Fruit fly (Drosophila melanogaster) whole organism, embryonic: Measurements from ENCODE around the gene Rok.

ENCODE experiments used
- Antp ChIP-seq: fragments of 200-800 bp; sonication (Bioruptor generic); optimal IDR thresholded peaks from 3 replicates; lab custom pipeline; 2016; ENCODE audit warnings: missing biosample characterization, missing genetic modification characterization
- B-H1 ChIP-seq: fragments of 200-800 bp; sonication (Bioruptor generic); IDR thresholded peaks from 3 replicates; pipeline ENCODE4 v1.3.6; 2022; ENCODE audit warnings: missing biosample characterization, missing genetic modification characterization
- CG10321 ChIP-seq: fragments of 200-800 bp; sonication (Bioruptor generic); IDR thresholded peaks from 2 replicates; pipeline ENCODE4 v1.3.6; 2022; ENCODE audit warnings: missing biosample characterization, missing genetic modification characterization
- CG11247 ChIP-seq: fragments of 200-800 bp; sonication (Bioruptor generic); IDR thresholded peaks from 2 replicates; pipeline ENCODE4 v1.3.6; 2022; ENCODE audit warnings: missing biosample characterization, missing genetic modification characterization
- CG11695 ChIP-seq: fragments of 200-800 bp; sonication (Bioruptor generic); IDR thresholded peaks from 3 replicates; pipeline ENCODE4 v1.3.6; 2022; ENCODE audit warnings: missing biosample characterization, missing genetic modification characterization
- CG12236 ChIP-seq: fragments of 200-800 bp; sonication (Bioruptor generic); optimal IDR thresholded peaks from 2 replicates; lab custom pipeline; 2016; ENCODE audit warnings: missing biosample characterization, missing genetic modification characterization
- CG1233 ChIP-seq: fragments of 200-800 bp; sonication (Bioruptor generic); optimal IDR thresholded peaks from 4 replicates; lab custom pipeline; 2018; ENCODE audit warnings: missing biosample characterization, mild to moderate bottlenecking, missing genetic modification characterization
- CG12942 ChIP-seq: fragments of 200-800 bp; sonication (Bioruptor generic); optimal IDR thresholded peaks from 3 replicates; lab custom pipeline; 2016; ENCODE audit warnings: missing biosample characterization, missing genetic modification characterization
- CG13894 ChIP-seq: fragments of 200-800 bp; sonication (Bioruptor generic); optimal IDR thresholded peaks from 3 replicates; lab custom pipeline; 2018; ENCODE audit warnings: missing biosample characterization, mild to moderate bottlenecking, missing genetic modification characterization, moderate library complexity
- CG14965 ChIP-seq: fragments of 200-800 bp; sonication (Bioruptor generic); optimal IDR thresholded peaks from 2 replicates; lab custom pipeline; 2016; ENCODE audit warnings: missing biosample characterization, missing genetic modification characterization, borderline replicate concordance
- CG16779 ChIP-seq: fragments of 200-800 bp; sonication (Bioruptor generic); IDR thresholded peaks from 2 replicates; pipeline ENCODE4 v1.3.6; 2022; ENCODE audit warnings: missing biosample characterization, missing genetic modification characterization
- CG17186 ChIP-seq: fragments of 200-800 bp; sonication (Bioruptor generic); optimal IDR thresholded peaks from 3 replicates; lab custom pipeline; 2017; ENCODE audit warnings: missing biosample characterization, missing genetic modification reagents, missing genetic modification characterization
- CG18599 ChIP-seq: fragments of 200-800 bp; sonication (Bioruptor generic); optimal IDR thresholded peaks from 3 replicates; lab custom pipeline; 2017; ENCODE audit warnings: missing biosample characterization, missing genetic modification characterization, mild to moderate bottlenecking, moderate library complexity, missing genetic modification reagents
- CG2120 ChIP-seq: fragments of 200-800 bp; sonication (Bioruptor generic); optimal IDR thresholded peaks from 3 replicates; lab custom pipeline; 2016; ENCODE audit warnings: missing biosample characterization, missing genetic modification characterization
- CG3281 ChIP-seq: fragments of 200-800 bp; sonication (Bioruptor generic); optimal IDR thresholded peaks from 3 replicates; lab custom pipeline; 2017; ENCODE audit warnings: missing biosample characterization, mild to moderate bottlenecking, missing genetic modification characterization
- CG4328 ChIP-seq: fragments of 200-800 bp; sonication (Bioruptor generic); optimal IDR thresholded peaks from 3 replicates; lab custom pipeline; 2017; ENCODE audit warnings: missing biosample characterization, missing genetic modification reagents, missing genetic modification characterization
- CG6272 ChIP-seq: fragments of 200-800 bp; sonication (Bioruptor generic); IDR thresholded peaks from 2 replicates; pipeline ENCODE4 v1.3.6; 2022; ENCODE audit warnings: missing biosample characterization, missing genetic modification characterization
- CG7928 ChIP-seq: fragments of 200-800 bp; sonication (Bioruptor generic); optimal IDR thresholded peaks from 2 replicates; lab custom pipeline; 2017; ENCODE audit warnings: missing biosample characterization, mild to moderate bottlenecking, missing genetic modification characterization
- CG9437 ChIP-seq: fragments of 200-800 bp; sonication (Bioruptor generic); optimal IDR thresholded peaks from 2 replicates; lab custom pipeline; 2018; ENCODE audit warnings: missing biosample characterization, mild to moderate bottlenecking, missing genetic modification characterization
- CTCF ChIP-seq: fragments of 200-800 bp; sonication (Bioruptor generic); optimal IDR thresholded peaks from 2 replicates; lab custom pipeline; 2017; ENCODE audit warnings: missing biosample characterization, mild to moderate bottlenecking, missing genetic modification characterization, moderate library complexity
- Dad ChIP-seq: fragments of 200-800 bp; sonication (Bioruptor generic); optimal IDR thresholded peaks from 3 replicates; lab custom pipeline; 2016; ENCODE audit warnings: missing biosample characterization, missing genetic modification characterization
- Dip3 ChIP-seq: fragments of 200-800 bp; sonication (Bioruptor generic); optimal IDR thresholded peaks from 3 replicates; lab custom pipeline; 2016; ENCODE audit warnings: missing biosample characterization, missing genetic modification characterization
- Dll ChIP-seq: fragments of 200-800 bp; sonication (Bioruptor generic); IDR thresholded peaks from 4 replicates; pipeline ENCODE4 v1.3.6; 2022; ENCODE audit warnings: missing biosample characterization, missing genetic modification characterization; ENCODE audit not compliant: partially characterized antibody
- Elba2 ChIP-seq: fragments of 200-800 bp; sonication (Bioruptor generic); optimal IDR thresholded peaks from 3 replicates; lab custom pipeline; 2016; ENCODE audit warnings: missing biosample characterization, missing genetic modification characterization
- HHEX ChIP-seq: fragments of 200-800 bp; sonication (Bioruptor generic); optimal IDR thresholded peaks from 3 replicates; lab custom pipeline; 2017; ENCODE audit warnings: missing biosample characterization, mild to moderate bottlenecking, missing genetic modification characterization, missing genetic modification reagents
- HLH4C ChIP-seq: fragments of 200-800 bp; sonication (Bioruptor generic); IDR thresholded peaks from 3 replicates; pipeline ENCODE4 v1.3.6; 2022; ENCODE audit warnings: missing biosample characterization, missing genetic modification characterization; ENCODE audit not compliant: partially characterized antibody
- HLH54F ChIP-seq: fragments of 200-800 bp; sonication (Bioruptor generic); optimal IDR thresholded peaks from 3 replicates; lab custom pipeline; 2016; ENCODE audit warnings: missing biosample characterization, missing genetic modification characterization
- Hr3 ChIP-seq: fragments of 200-800 bp; sonication (Bioruptor generic); optimal IDR thresholded peaks from 3 replicates; lab custom pipeline; 2016; ENCODE audit warnings: missing biosample characterization, missing genetic modification characterization
- Nf-YA ChIP-seq: fragments of 200-800 bp; sonication (Bioruptor generic); IDR thresholded peaks from 2 replicates; pipeline ENCODE4 v1.3.6; 2022; ENCODE audit warnings: missing biosample characterization, missing genetic modification characterization
- Spps ChIP-seq: fragments of 200-800 bp; sonication (Bioruptor generic); optimal IDR thresholded peaks from 2 replicates; lab custom pipeline; 2018; ENCODE audit warnings: missing biosample characterization, mild to moderate bottlenecking, missing genetic modification characterization
- Trl ChIP-seq, 3 experiments: fragments of >200 bp in 2 of 3; fragments of 200-800 bp in 1 of 3; sonication (Bioruptor generic) in 1 of 3; optimal IDR thresholded peaks; 2 replicates in 1 of 3; 3 replicates in 2 of 3; lab custom pipeline; 2016 to 2017; ENCODE audit warnings: missing biosample characterization in 1 of 3, missing genetic modification characterization in 1 of 3
- al ChIP-seq: fragments of 200-800 bp; sonication (Bioruptor generic); IDR thresholded peaks from 2 replicates; pipeline ENCODE4 v1.3.6; 2022; ENCODE audit warnings: missing biosample characterization, missing genetic modification characterization
- ara ChIP-seq: fragments of 200-800 bp; sonication (Bioruptor generic); IDR thresholded peaks from 2 replicates; pipeline ENCODE4 v1.3.6; 2022; ENCODE audit warnings: missing biosample characterization, missing genetic modification characterization
- ato ChIP-seq: fragments of 200-800 bp; sonication (Bioruptor generic); IDR thresholded peaks from 2 replicates; pipeline ENCODE4 v1.3.6; 2022; ENCODE audit warnings: missing biosample characterization, missing genetic modification characterization; ENCODE audit not compliant: partially characterized antibody
- cas ChIP-seq: fragments of 200-800 bp; sonication (Bioruptor generic); IDR thresholded peaks from 2 replicates; pipeline ENCODE4 v1.3.6; 2022; ENCODE audit warnings: missing biosample characterization, missing genetic modification characterization
- disco-r ChIP-seq: fragments of 200-800 bp; sonication (Bioruptor generic); optimal IDR thresholded peaks from 2 replicates; lab custom pipeline; 2016; ENCODE audit warnings: missing biosample characterization, missing genetic modification characterization
- dmrt11E ChIP-seq: fragments of 200-800 bp; sonication (Bioruptor generic); optimal IDR thresholded peaks from 3 replicates; lab custom pipeline; 2018; ENCODE audit warnings: missing biosample characterization, mild to moderate bottlenecking, missing genetic modification characterization, moderate library complexity
- emc ChIP-seq: fragments of 200-800 bp; sonication (Bioruptor generic); optimal IDR thresholded peaks from 2 replicates; lab custom pipeline; 2016; ENCODE audit warnings: missing biosample characterization, missing genetic modification characterization
- eve ChIP-seq, 2 experiments: fragments of >200 bp; optimal IDR thresholded peaks; 2 replicates each; lab custom pipeline; 2017; ENCODE audit warnings: missing biosample characterization in 2 of 2, missing genetic modification characterization in 2 of 2
- exex ChIP-seq: fragments of 200-800 bp; sonication (Bioruptor generic); optimal IDR thresholded peaks from 4 replicates; lab custom pipeline; 2018; ENCODE audit warnings: missing biosample characterization, mild to moderate bottlenecking, missing genetic modification characterization, moderate library complexity
- fu2 ChIP-seq: fragments of 200-800 bp; sonication (Bioruptor generic); optimal IDR thresholded peaks from 2 replicates; lab custom pipeline; 2016; ENCODE audit warnings: missing biosample characterization, missing genetic modification characterization
- lab ChIP-seq: fragments of 200-800 bp; sonication (Bioruptor generic); optimal IDR thresholded peaks from 3 replicates; lab custom pipeline; 2017; ENCODE audit warnings: missing biosample characterization, missing genetic modification characterization, mild to moderate bottlenecking, moderate library complexity, missing genetic modification reagents
- nau ChIP-seq: fragments of 200-800 bp; sonication (Bioruptor generic); optimal IDR thresholded peaks from 3 replicates; lab custom pipeline; 2017; ENCODE audit warnings: missing biosample characterization, mild to moderate bottlenecking, missing genetic modification characterization, missing genetic modification reagents
- nom ChIP-seq: fragments of 200-800 bp; sonication (Bioruptor generic); optimal IDR thresholded peaks from 2 replicates; lab custom pipeline; 2017; ENCODE audit warnings: missing biosample characterization, missing genetic modification characterization, mild to moderate bottlenecking, moderate library complexity, missing genetic modification reagents
- pum ChIP-seq: fragments of 200-800 bp; sonication (Bioruptor generic); optimal IDR thresholded peaks from 2 replicates; lab custom pipeline; 2016; ENCODE audit warnings: missing biosample characterization, missing genetic modification characterization
- ro ChIP-seq: fragments of 200-800 bp; sonication (Bioruptor generic); IDR thresholded peaks from 2 replicates; pipeline ENCODE4 v1.3.6; 2022; ENCODE audit warnings: missing biosample characterization, missing genetic modification characterization
- sens ChIP-seq: fragments of 200-800 bp; sonication (Bioruptor generic); peaks from one replicate; lab custom pipeline; 2016; ENCODE audit warnings: missing biosample characterization, missing genetic modification characterization
- so ChIP-seq: fragments of 200-800 bp; sonication (Bioruptor generic); IDR thresholded peaks from 3 replicates; pipeline ENCODE4 v1.3.6; 2022; ENCODE audit warnings: missing biosample characterization, missing genetic modification characterization
- tll ChIP-seq, 2 experiments: fragments of 200-800 bp in 1 of 2; fragments of >200 bp in 1 of 2; sonication (Bioruptor generic) in 1 of 2; optimal IDR thresholded peaks; 2 replicates each; lab custom pipeline; 2017 to 2019; ENCODE audit warnings: missing biosample characterization in 2 of 2, missing genetic modification characterization in 2 of 2, mild to moderate bottlenecking in 1 of 2, moderate library complexity in 1 of 2
- ttk ChIP-seq: fragments of 200-800 bp; sonication (Bioruptor generic); IDR thresholded peaks from 2 replicates; pipeline ENCODE4 v2.1.2; 2022; ENCODE audit warnings: missing biosample characterization, missing genetic modification characterization
- wor ChIP-seq: fragments of 200-800 bp; sonication (Bioruptor generic); IDR thresholded peaks from 2 replicates; pipeline ENCODE4 v1.3.6; 2022; ENCODE audit warnings: missing biosample characterization, missing genetic modification characterization

Rok gene

DNA sequence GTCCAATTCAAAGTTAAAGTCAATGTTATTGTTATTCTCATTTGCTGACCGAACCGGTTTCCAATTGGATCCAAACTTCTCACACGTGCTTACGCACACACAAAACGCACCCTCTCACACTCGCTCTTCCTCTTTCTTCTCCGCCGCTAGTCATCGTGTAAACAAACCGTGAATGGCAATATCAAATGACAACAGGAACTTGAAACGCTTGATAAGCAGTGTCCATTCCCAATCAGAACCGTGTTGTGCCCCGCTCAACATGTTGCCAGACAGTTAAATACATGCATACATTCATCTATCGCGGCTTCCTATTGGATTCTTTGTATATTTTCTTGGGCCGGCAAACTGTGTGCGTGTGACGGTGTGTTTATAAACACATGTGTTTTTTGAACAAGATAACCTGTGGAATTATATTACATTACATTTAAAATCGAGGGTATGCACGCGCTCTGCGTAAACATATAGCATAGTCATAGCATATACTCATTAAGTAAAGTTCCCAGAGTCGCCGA is 18.6 kb upstream of the Rok start (continued):
- TF ChIP-seq CG11247 (GFP tag; lab: Robert Waterston, UW) (no peak), Dad (GFP tag; lab: Kevin White, UChicago) (no peak), HHEX (no peak), CG6272 (GFP tag; lab: Robert Waterston, UW) (no peak), Dip3 (GFP tag; lab: Kevin White, UChicago) (no peak), Dll (GFP tag; lab: Robert Waterston, UW) (0 out of 4 replicates have a peak, but pooled peaks have one; percentile 13), so (GFP tag; lab: Robert Waterston, UW) (peak; percentile 72; the same call in 2 of the 3 replicates), nom (no peak), CG1233 (GFP tag; lab: Kevin White, UChicago) (no peak), HLH4C (GFP tag; lab: Robert Waterston, UW) (no peak), CG17186 (GFP tag; lab: Kevin White, UChicago) (no peak), CG11695 (GFP tag; lab: Robert Waterston, UW) (no peak), ttk (no peak), emc (no peak), al (no peak), ato (GFP tag; lab: Robert Waterston, UW) (no peak), wor (GFP tag; lab: Robert Waterston, UW) (no peak), dmrt11E (tag; lab: Kevin White, UChicago) (no peak), ara (GFP tag; lab: Robert Waterston, UW) (0 out of 2 replicates have a peak, but pooled peaks have one; percentile 38), Elba2 (GFP tag; lab: Kevin White, UChicago) (peak; percentile 97), CG12942 (GFP tag; lab: Kevin White, UChicago) (no peak), HLH54F (GFP tag; lab: Kevin White, UChicago) (no peak), CTCF (no peak), CG7928 (GFP tag; lab: Kevin White, UChicago) (no peak), nau (GFP tag; lab: Kevin White, UChicago) (no peak), disco-r (no peak), CG2120 (GFP tag; lab: Kevin White, UChicago) (peak; percentile 23), CG10321 (no peak), fu2 (GFP tag; lab: Kevin White, UChicago) (no peak), CG3281 (no peak), CG18599 (GFP tag; lab: Kevin White, UChicago) (peak; percentile 40), CG16779 (no peak), cas (GFP tag; lab: Robert Waterston, UW) (no peak), Trl (optimal IDR thresholded peaks at IDR 0.05; lab: Kevin White, UChicago) (peak in 1 of 2 experiments; percentile 57), Trl (GFP tag; optimal IDR thresholded peaks at IDR 0.05; lab: Kevin White, UChicago) (no peak), Antp (GFP tag; lab: Kevin White, UChicago) (no peak), tll (GFP tag; optimal IDR thresholded peaks at IDR 0.05; lab: Kevin White, UChicago) (peak in 1 of 2 experiments; percentile 61), sens (GFP tag; lab: Kevin White, UChicago) (peak; percentile 87), CG9437 (GFP tag; lab: Kevin White, UChicago) (no peak), CG14965 (GFP tag; lab: Kevin White, UChicago) (no peak), CG12236 (GFP tag; lab: Kevin White, UChicago) (no peak), eve (GFP tag; optimal IDR thresholded peaks at IDR 0.05; lab: Kevin White, UChicago) (no peak), lab (GFP tag; lab: Kevin White, UChicago) (peak; percentile 59), Hr3 (GFP tag; lab: Kevin White, UChicago) (no peak), ro (no peak), CG13894 (tag; lab: Kevin White, UChicago) (peak; percentile 67), B-H1 (no peak), Spps (tag; lab: Kevin White, UChicago) (no peak), pum (GFP tag; lab: Kevin White, UChicago) (no peak), Nf-YA (GFP tag; lab: Robert Waterston, UW) (no peak), CG4328 (GFP tag; lab: Kevin White, UChicago) (no peak), exex (tag; lab: Kevin White, UChicago) (peak; percentile 74)
